Worm (Caenorhabditis elegans): ENCODE measurements around the gene R04D3.3.

The R04D3.3 gene

ce11 chrX:13306869-13307446 is 16.5 kb upstream of the R04D3.3 start (continued):
- TF ChIP-seq grh-1 (GFP tag; IDR thresholded peaks at IDR 0.05) (no peak), pag-3 (tag; optimal IDR thresholded peaks at IDR 0.05; ENCODE audit: borderline replicate concordance, insufficient read depth) (no peak), dsc-1 (tag; optimal IDR thresholded peaks at IDR 0.05) (peak; percentile 84), vab-15 (tag; optimal IDR thresholded peaks at IDR 0.05) (peak; percentile 11), blmp-1 (tag; optimal IDR thresholded peaks at IDR 0.05) (peak; percentile 58), rnt-1 (tag; optimal IDR thresholded peaks at IDR 0.05) (peak; percentile 83), alr-1 (tag; optimal IDR thresholded peaks at IDR 0.05; ENCODE audit: borderline replicate concordance) (no peak), nhr-237 (tag; optimal IDR thresholded peaks at IDR 0.05) (peak; percentile 4)

- TF ChIP-seq dpl-1 (GFP tag; optimal IDR thresholded peaks at IDR 0.05) (no peak), ceh-8 (GFP tag; optimal IDR thresholded peaks at IDR 0.05) (peak; percentile 33), pag-3 (tag; optimal IDR thresholded peaks at IDR 0.05; ENCODE audit: borderline replicate concordance, insufficient read depth) (no peak)
Observed at ce11 chrX:13305779-13306178, 15.3 kb upstream of the R04D3.3 start, which contains the start of gene srd-43. TSS of gene srd-43 (minus strand) at chrX:13305844.

ce11 chrX:13303357-13303756 is 12.9 kb upstream of the R04D3.3 start, which contains the start of gene srd-42:
TSS of gene srd-42 (minus strand) at chrX:13303457.
- TF ChIP-seq ceh-8 (GFP tag; optimal IDR thresholded peaks at IDR 0.05) (peak; percentile 69), zip-4 (GFP tag; optimal IDR thresholded peaks at IDR 0.05) (no peak), unc-30 (tag; optimal IDR thresholded peaks at IDR 0.05) (no peak), vab-15 (tag; optimal IDR thresholded peaks at IDR 0.05) (no peak)

ce11 chrX:13300503-13300902 is 10.1 kb upstream of the R04D3.3 start, which contains the start of gene srd-39:
TSS of gene srd-39 (minus strand) at chrX:13300603.
- TF ChIP-seq nhr-47 (tag; optimal IDR thresholded peaks at IDR 0.05) = no peak
- no peak for TF ChIP-seq efl-1 (optimal IDR thresholded peaks at IDR 0.05)
- TF ChIP-seq efl-1 (GFP tag; optimal IDR thresholded peaks at IDR 0.05 in 1 of 2) = peak in 1 of 2 experiments; percentile 74

- TF ChIP-seq lin-35 (GFP tag; optimal IDR thresholded peaks at IDR 0.05) (no peak), nhr-28 (tag; optimal IDR thresholded peaks at IDR 0.05) (no peak), irx-1 (tag; optimal IDR thresholded peaks at IDR 0.05) (no peak), lin-13 (GFP tag; optimal IDR thresholded peaks at IDR 0.05) (no peak), efl-1 (optimal IDR thresholded peaks at IDR 0.05) (no peak), efl-1 (GFP tag; optimal IDR thresholded peaks at IDR 0.05 in 1 of 2) (no peak), lsy-2 (tag; optimal IDR thresholded peaks at IDR 0.05) (no peak), nhr-11 (tag; optimal IDR thresholded peaks at IDR 0.05) (no peak)
Observed at ce11 chrX:13294669-13295068, 4.2 kb upstream of the R04D3.3 start, which contains the start of gene srd-36. TSS of gene srd-36 (minus strand) at chrX:13294769.

ce11 chrX:13293023-13293422 is 2.6 kb upstream of the R04D3.3 start:
- TF ChIP-seq hlh-17 (GFP tag; optimal IDR thresholded peaks at IDR 0.05; ENCODE audit: borderline replicate concordance) (no peak), unc-86 (tag; optimal IDR thresholded peaks at IDR 0.05) (no peak), dsc-1 (tag; optimal IDR thresholded peaks at IDR 0.05) (no peak), mef-2 (tag; optimal IDR thresholded peaks at IDR 0.05) (no peak), nhr-20 (tag; optimal IDR thresholded peaks at IDR 0.05) (no peak), skn-1 (tag; optimal IDR thresholded peaks at IDR 0.05) (no peak), ces-1 (GFP tag; optimal IDR thresholded peaks at IDR 0.05) (no peak), sup-37 (GFP tag; optimal IDR thresholded peaks at IDR 0.05) (no peak), ceh-88 (GFP tag; IDR thresholded peaks at IDR 0.05) (no peak), aha-1 (tag; optimal IDR thresholded peaks at IDR 0.05) (no peak), ceh-90 (tag; optimal IDR thresholded peaks at IDR 0.05) (no peak), egl-27 (tag; optimal IDR thresholded peaks at IDR 0.05) (no peak), jun-1 (tag; optimal IDR thresholded peaks at IDR 0.05) (no peak), hlh-4 (tag; optimal IDR thresholded peaks at IDR 0.05) (no peak), nhr-76 (tag; optimal IDR thresholded peaks at IDR 0.05) (no peak), sptf-1 (tag; optimal IDR thresholded peaks at IDR 0.05) (no peak), nhr-85 (tag) (no peak)
